Worm (Caenorhabditis elegans) whole organism, L1 larva: Measurements from ENCODE around the gene nadk-2.

ENCODE experiments used
- C04F5.9 ChIP-seq: sonication (generic microtip); optimal IDR thresholded peaks from 2 replicates; lab custom pipeline; 2016; ENCODE audit warnings: missing genetic modification characterization, missing compliant biosample characterization
- C16A3.4 ChIP-seq: fragments of 150-350 bp; optimal IDR thresholded peaks from 2 replicates; lab custom pipeline; 2014; ENCODE audit warnings: missing biosample characterization, missing genetic modification characterization
- C34B4.2 ChIP-seq: sonication (generic microtip); optimal IDR thresholded peaks from 2 replicates; lab custom pipeline; 2017; ENCODE audit warnings: mild to moderate bottlenecking, missing genetic modification characterization, missing compliant biosample characterization
- F16B12.6 ChIP-seq: fragments of 150-350 bp; optimal IDR thresholded peaks from 2 replicates; lab custom pipeline; 2014; ENCODE audit warnings: missing biosample characterization, missing genetic modification characterization
- Y116A8C.19 ChIP-seq: sonication (generic microtip); optimal IDR thresholded peaks from 2 replicates; lab custom pipeline; 2016; ENCODE audit warnings: missing compliant biosample characterization, missing genetic modification characterization, borderline replicate concordance
- ama-1 ChIP-seq: fragments of 150-350 bp; optimal IDR thresholded peaks from 2 replicates; lab custom pipeline; 2014
- blmp-1 ChIP-seq: fragments of 150-350 bp; optimal IDR thresholded peaks from 2 replicates; lab custom pipeline; 2014; ENCODE audit warnings: missing biosample characterization, missing genetic modification characterization
- ceh-90 ChIP-seq: sonication (generic microtip); optimal IDR thresholded peaks from 2 replicates; lab custom pipeline; 2016; ENCODE audit warnings: missing genetic modification characterization, missing compliant biosample characterization
- dpl-1 ChIP-seq, 3 experiments: fragments of 150-350 bp in 2 of 3; sonication (generic microtip) in 1 of 3; optimal IDR thresholded peaks; 2 replicates each; lab custom pipeline; 2014 to 2017; ENCODE audit warnings: missing biosample characterization in 3 of 3, missing genetic modification characterization in 3 of 3, missing genetic modification reagents in 3 of 3
- dsc-1 ChIP-seq: sonication (generic microtip); optimal IDR thresholded peaks from 2 replicates; lab custom pipeline; 2016; ENCODE audit warnings: mild to moderate bottlenecking, missing genetic modification characterization, missing compliant biosample characterization
- efl-1 ChIP-seq, 4 experiments: fragments of 150-350 bp; optimal IDR thresholded peaks in 3 of 4; peaks in 1 of 4; 1 replicate in 1 of 4; 2 replicates in 3 of 4; lab custom pipeline; 2014; ENCODE audit warnings: missing biosample characterization in 2 of 4, missing genetic modification characterization in 2 of 4, missing genetic modification reagents in 2 of 4
- efl-3 ChIP-seq: fragments of 200-800 bp; sonication (Bioruptor generic); optimal IDR thresholded peaks from 2 replicates; lab custom pipeline; 2018; ENCODE audit warnings: mild to moderate bottlenecking, missing genetic modification characterization, missing compliant biosample characterization
- egl-13 ChIP-seq: sonication (generic microtip); optimal IDR thresholded peaks from 2 replicates; lab custom pipeline; 2016; ENCODE audit warnings: missing genotype, missing genetic modification reagents, missing genetic modification characterization, missing compliant biosample characterization
- elt-2 ChIP-seq: sonication (generic microtip); optimal IDR thresholded peaks from 2 replicates; lab custom pipeline; 2016; ENCODE audit warnings: missing genetic modification characterization, mild to moderate bottlenecking, inconsistent platforms, missing compliant biosample characterization, missing genetic modification reagents
- elt-3 ChIP-seq, 6 experiments: fragments of 150-350 bp in 1 of 6; sonication (generic microtip); optimal IDR thresholded peaks; 2 replicates each; lab custom pipeline; 2017 to 2018; ENCODE audit warnings: missing biosample characterization in 6 of 6, missing genetic modification characterization in 6 of 6, inconsistent platforms in 1 of 6
- ets-5 ChIP-seq: fragments of 200-800 bp; sonication (Bioruptor generic); IDR thresholded peaks from 2 replicates; pipeline ENCODE4 v1.3.6; 2022; ENCODE audit warnings: missing genetic modification characterization, missing compliant biosample characterization
- fkh-8 ChIP-seq: sonication (generic microtip); optimal IDR thresholded peaks from 2 replicates; lab custom pipeline; 2016; ENCODE audit warnings: mild to moderate bottlenecking, missing genetic modification characterization, missing compliant biosample characterization
- grh-1 ChIP-seq: fragments of 200-800 bp; sonication (Bioruptor generic); IDR thresholded peaks from 2 replicates; pipeline ENCODE4 v1.3.6; 2022; ENCODE audit warnings: missing genetic modification reagents, missing genetic modification characterization, missing compliant biosample characterization
- hlh-17 ChIP-seq: fragments of 200-800 bp; sonication (Bioruptor generic); optimal IDR thresholded peaks from 2 replicates; lab custom pipeline; 2018; ENCODE audit warnings: missing genetic modification characterization, mild to moderate bottlenecking, missing compliant biosample characterization, moderate library complexity, borderline replicate concordance
- hlh-4 ChIP-seq: sonication (generic microtip); optimal IDR thresholded peaks from 2 replicates; lab custom pipeline; 2016; ENCODE audit warnings: mild to moderate bottlenecking, missing genetic modification characterization, missing compliant biosample characterization
- irx-1 ChIP-seq: sonication (generic microtip); optimal IDR thresholded peaks from 2 replicates; lab custom pipeline; 2016; ENCODE audit warnings: missing genetic modification characterization, missing compliant biosample characterization
- jun-1 ChIP-seq: fragments of 150-350 bp; optimal IDR thresholded peaks from 2 replicates; lab custom pipeline; 2014; ENCODE audit warnings: missing biosample characterization, missing genetic modification reagents, missing genetic modification characterization
- lin-15B ChIP-seq: fragments of 150-350 bp; sonication (generic microtip); optimal IDR thresholded peaks from 3 replicates; lab custom pipeline; 2014; ENCODE audit warnings: missing biosample characterization, missing genetic modification characterization
- lin-39 ChIP-seq: fragments of 150-350 bp; optimal IDR thresholded peaks from 2 replicates; lab custom pipeline; 2014; ENCODE audit warnings: missing biosample characterization, missing genetic modification reagents, missing genetic modification characterization
- mab-9 ChIP-seq: fragments of 200-800 bp; sonication (Bioruptor generic); IDR thresholded peaks from 2 replicates; pipeline ENCODE4 v1.3.6; 2022; ENCODE audit warnings: missing genetic modification reagents, missing genetic modification characterization, missing compliant biosample characterization
- mdl-1 ChIP-seq, 2 experiments: fragments of 150-350 bp; optimal IDR thresholded peaks; 2 replicates each; lab custom pipeline; 2014 to 2017; ENCODE audit warnings: missing biosample characterization in 2 of 2, missing genetic modification characterization in 2 of 2, inconsistent platforms in 1 of 2
- mef-2 ChIP-seq: fragments of 150-350 bp; optimal IDR thresholded peaks from 2 replicates; lab custom pipeline; 2014; ENCODE audit warnings: missing biosample characterization, missing genetic modification characterization
- mep-1 ChIP-seq: fragments of 150-350 bp; optimal IDR thresholded peaks from 2 replicates; lab custom pipeline; 2014; ENCODE audit warnings: missing biosample characterization, missing genetic modification characterization
- nhr-11 ChIP-seq: fragments of 150-350 bp; optimal IDR thresholded peaks from 2 replicates; lab custom pipeline; 2014; ENCODE audit warnings: missing biosample characterization, missing genetic modification characterization
- nhr-19 ChIP-seq: fragments of 200-800 bp; sonication (Bioruptor generic); conservative IDR thresholded peaks from 2 replicates; pipeline ENCODE4 v1.3.6; 2022; ENCODE audit warnings: missing genetic modification characterization, missing compliant biosample characterization
- nhr-237 ChIP-seq: fragments of 150-350 bp; optimal IDR thresholded peaks from 2 replicates; lab custom pipeline; 2014; ENCODE audit warnings: missing biosample characterization, missing genetic modification characterization
- nhr-77 ChIP-seq: fragments of 150-350 bp; optimal IDR thresholded peaks from 2 replicates; lab custom pipeline; 2014; ENCODE audit warnings: missing biosample characterization, missing genetic modification characterization
- nhr-84 ChIP-seq: sonication (generic microtip); optimal IDR thresholded peaks from 2 replicates; lab custom pipeline; 2017; ENCODE audit warnings: missing biosample characterization, missing genetic modification characterization
- pag-3 ChIP-seq: sonication (generic microtip); optimal IDR thresholded peaks from 2 replicates; lab custom pipeline; 2017; ENCODE audit warnings: missing genetic modification characterization, mild to moderate bottlenecking, missing compliant biosample characterization, antibody characterized with exemption, borderline replicate concordance; ENCODE audit not compliant: insufficient read depth
- pax-3 ChIP-seq: fragments of 200-800 bp; sonication (Bioruptor generic); optimal IDR thresholded peaks from 2 replicates; lab custom pipeline; 2018; ENCODE audit warnings: mild to moderate bottlenecking, missing genetic modification characterization, moderate library complexity, missing compliant biosample characterization
- pqm-1 ChIP-seq: sonication (generic microtip); optimal IDR thresholded peaks from 3 replicates; lab custom pipeline; 2017; ENCODE audit warnings: missing biosample characterization, missing genetic modification characterization
- rnt-1 ChIP-seq: sonication (generic microtip); optimal IDR thresholded peaks from 2 replicates; lab custom pipeline; 2016; ENCODE audit warnings: mild to moderate bottlenecking, missing genetic modification characterization, moderate library complexity, missing compliant biosample characterization
- sox-4 ChIP-seq: sonication (generic microtip); optimal IDR thresholded peaks from 2 replicates; lab custom pipeline; 2016; ENCODE audit warnings: missing genetic modification characterization, missing compliant biosample characterization
- sptf-1 ChIP-seq: fragments of 150-350 bp; optimal IDR thresholded peaks from 2 replicates; lab custom pipeline; 2014; ENCODE audit warnings: missing biosample characterization, missing genetic modification characterization
- swsn-7 ChIP-seq: sonication (generic microtip); optimal IDR thresholded peaks from 2 replicates; lab custom pipeline; 2016; ENCODE audit warnings: missing genetic modification characterization, missing compliant biosample characterization
- tlp-1 ChIP-seq: fragments of 150-350 bp; optimal IDR thresholded peaks from 2 replicates; lab custom pipeline; 2014; ENCODE audit warnings: missing biosample characterization, missing genetic modification characterization
- unc-130 ChIP-seq: fragments of 150-350 bp; optimal IDR thresholded peaks from 2 replicates; lab custom pipeline; 2017; ENCODE audit warnings: missing biosample characterization, missing genetic modification characterization, inconsistent platforms
- zip-4 ChIP-seq: fragments of 200-800 bp; sonication (Bioruptor generic); optimal IDR thresholded peaks from 2 replicates; lab custom pipeline; 2018; ENCODE audit warnings: mild to moderate bottlenecking, missing genetic modification characterization, moderate library complexity, missing compliant biosample characterization
- ztf-11 ChIP-seq, 2 experiments: sonication (generic microtip); optimal IDR thresholded peaks; 2 replicates each; lab custom pipeline; 2016 to 2017; ENCODE audit warnings: missing genetic modification characterization in 2 of 2, missing biosample characterization in 1 of 2, missing compliant biosample characterization in 1 of 2
- ztf-4 ChIP-seq: fragments of 150-350 bp; optimal IDR thresholded peaks from 2 replicates; lab custom pipeline; 2014; ENCODE audit warnings: missing biosample characterization, missing genetic modification characterization

nadk-2 gene

DNA sequence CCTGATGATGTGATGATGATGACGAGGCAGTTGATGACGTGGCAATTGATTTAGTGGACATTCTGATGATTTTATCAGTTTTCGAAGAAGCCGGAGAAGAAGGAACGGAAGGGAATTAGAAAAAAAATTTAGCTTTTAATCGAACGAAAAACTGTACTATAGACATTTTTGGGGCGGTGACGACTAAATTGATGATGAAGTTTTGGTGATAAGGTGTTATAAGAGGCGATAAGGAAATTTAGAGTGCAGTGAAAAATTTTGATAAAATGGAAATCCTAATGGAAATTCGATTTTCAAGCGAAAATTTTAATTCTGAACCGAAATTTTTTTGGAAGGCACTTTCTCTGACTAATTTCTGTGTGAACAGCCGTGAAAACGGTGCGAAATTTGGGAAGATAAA lies 30.6 kb downstream of the nadk-2 start:
- no peak for TF ChIP-seq irx-1 (tag; lab: Kevin White, UChicago)
- no peak for TF ChIP-seq efl-1 (optimal IDR thresholded peaks at IDR 0.05; lab: Kevin White, UChicago)
- TF ChIP-seq efl-1 (GFP tag; optimal IDR thresholded peaks at IDR 0.05 in 1 of 2; lab: Kevin White, UChicago), result peak in 1 of 2 experiments; percentile 20
- peak; percentile 31 for TF ChIP-seq elt-2 (tag; lab: Kevin White, UChicago)
- TF ChIP-seq fkh-8 (tag; lab: Kevin White, UChicago), result no peak

DNA sequence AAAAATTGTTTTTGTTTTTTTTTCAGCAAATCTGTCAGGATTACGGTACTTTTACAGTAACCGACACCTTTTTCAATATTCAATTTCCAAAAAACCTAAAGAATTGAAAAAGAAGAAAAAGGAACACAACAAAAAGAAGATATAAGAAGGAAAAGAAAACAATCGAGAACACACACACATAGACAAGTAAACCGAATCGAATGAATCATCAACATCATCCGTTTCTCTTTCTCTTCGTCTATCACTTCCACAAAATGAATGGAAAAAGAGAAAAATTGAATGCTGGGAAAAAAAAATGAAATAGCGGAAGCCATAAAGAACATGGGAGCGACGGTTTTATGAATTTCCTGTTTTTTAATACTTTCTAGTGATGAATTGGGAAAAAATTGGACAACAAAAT lies 32.1 kb downstream of the nadk-2 start:
- TF ChIP-seq hlh-4 (no peak), C34B4.2 (tag; lab: Kevin White, UChicago) (no peak), Y116A8C.19 (tag; lab: Kevin White, UChicago) (no peak), pax-3 (no peak), nhr-77 (no peak), ama-1 (lab: Kevin White, UChicago) (no peak), sox-4 (tag; lab: Kevin White, UChicago) (no peak), blmp-1 (tag; lab: Kevin White, UChicago) (peak; percentile 37)
- TF ChIP-seq, all 84 proteins: peak for 1

DNA sequence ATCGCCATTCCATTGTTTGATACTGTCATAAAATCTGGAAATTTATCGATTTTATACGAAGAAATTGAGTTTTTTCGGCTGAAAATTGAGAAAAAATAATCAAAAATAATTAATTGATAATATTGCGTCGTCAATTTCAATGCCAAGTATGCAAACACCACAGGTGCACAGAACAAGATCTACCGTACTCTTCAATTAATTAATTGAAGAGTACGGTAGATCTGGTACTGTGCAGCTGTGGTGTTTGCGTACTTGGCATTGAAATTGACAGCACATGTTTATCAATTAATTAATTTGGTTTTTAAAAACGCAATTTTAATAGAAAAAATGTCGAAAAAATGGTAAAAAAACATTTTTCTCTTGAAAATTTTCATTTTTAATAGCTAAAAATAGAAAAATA lies 39.5 kb downstream of the nadk-2 start, which contains the start of gene cnt-1:
TSS of gene cnt-1 (minus strand) at position 36 of the 400 bp plus-strand sequence.
- TF ChIP-seq ets-5 (GFP tag; lab: Robert Waterston, UW), result no peak
- TF ChIP-seq, all 84 proteins: peak for 0

ce11 chrII:12089616-12090215 lies 40.3 kb downstream of the nadk-2 start:
- TF ChIP-seq pax-3 (no peak), efl-3 (GFP tag; lab: Kevin White, UChicago) (no peak), elt-2 (tag; lab: Kevin White, UChicago) (no peak), tlp-1 (no peak), elt-3 (tag; optimal IDR thresholded peaks at IDR 0.05; lab: Kevin White, UChicago) (peak in 1 of 6 experiments; percentile 25), swsn-7 (tag; lab: Kevin White, UChicago) (peak; percentile 54), hlh-17 (GFP tag; lab: Kevin White, UChicago) (no peak), ztf-11 (tag; optimal IDR thresholded peaks at IDR 0.05; lab: Kevin White, UChicago) (no peak), mdl-1 (tag; optimal IDR thresholded peaks at IDR 0.05; lab: Kevin White, UChicago) (peak in 1 of 2 experiments; percentile 20), pag-3 (tag; lab: Kevin White, UChicago) (peak; percentile 23), ama-1 (lab: Kevin White, UChicago) (no peak), mep-1 (peak; percentile 64), irx-1 (tag; lab: Kevin White, UChicago) (peak; percentile 28), dsc-1 (no peak), rnt-1 (tag; lab: Kevin White, UChicago) (no peak), ztf-4 (no peak), nhr-19 (GFP tag; lab: Robert Waterston, UW) (peak; percentile 41), F16B12.6 (tag; lab: Kevin White, UChicago) (peak; percentile 26), fkh-8 (tag; lab: Kevin White, UChicago) (peak; percentile 53), mab-9 (GFP tag; lab: Robert Waterston, UW) (no peak), lin-15B (tag; lab: Kevin White, UChicago) (no peak), zip-4 (no peak), sptf-1 (tag; lab: Kevin White, UChicago) (no peak), nhr-84 (tag; lab: Kevin White, UChicago) (no peak), nhr-11 (no peak), ceh-90 (tag; lab: Kevin White, UChicago) (no peak), nhr-237 (tag; lab: Kevin White, UChicago) (no peak), dpl-1 (GFP tag; optimal IDR thresholded peaks at IDR 0.05; lab: Kevin White, UChicago) (peak; percentile 25 to 50 (median 45)), jun-1 (tag; lab: Kevin White, UChicago) (peak; percentile 6), unc-130 (tag; lab: Kevin White, UChicago) (no peak), nhr-77 (no peak), C16A3.4 (tag; lab: Kevin White, UChicago) (no peak), C04F5.9 (tag; lab: Kevin White, UChicago) (no peak), egl-13 (tag; lab: Kevin White, UChicago) (no peak), C34B4.2 (tag; lab: Kevin White, UChicago) (no peak), grh-1 (no peak), mef-2 (tag; lab: Kevin White, UChicago) (no peak), lin-39 (tag; lab: Kevin White, UChicago) (no peak), pqm-1 (tag; lab: Kevin White, UChicago) (no peak)
